Fruit fly (Drosophila melanogaster) whole organism, embryonic: ENCODE results near the gene CG33090.

Source experiments
- Atf3 ChIP-seq: fragments of 200-800 bp; sonication (Bioruptor generic); optimal IDR thresholded peaks from 3 replicates; lab custom pipeline; 2016; ENCODE audit warnings: missing biosample characterization, missing genetic modification characterization
- Bgb ChIP-seq: fragments of 200-800 bp; sonication (Bioruptor generic); IDR thresholded peaks from 2 replicates; pipeline ENCODE4 v1.3.6; 2022; ENCODE audit warnings: missing biosample characterization, missing genetic modification characterization; ENCODE audit not compliant: partially characterized antibody
- C15 ChIP-seq: fragments of 200-800 bp; sonication (Bioruptor generic); IDR thresholded peaks from 3 replicates; pipeline ENCODE4 v1.3.6; 2022; ENCODE audit warnings: missing biosample characterization, missing genetic modification characterization
- CG10366 ChIP-seq: fragments of 200-800 bp; sonication (Bioruptor generic); IDR thresholded peaks from 2 replicates; pipeline ENCODE4 v1.3.6; 2022; ENCODE audit warnings: missing biosample characterization, missing genetic modification characterization
- CG11504 ChIP-seq: fragments of 200-800 bp; sonication (Bioruptor generic); optimal IDR thresholded peaks from 3 replicates; lab custom pipeline; 2019; ENCODE audit warnings: missing biosample characterization, mild to moderate bottlenecking, missing genetic modification characterization, moderate library complexity
- CG11696 ChIP-seq: fragments of 200-800 bp; sonication (Bioruptor generic); IDR thresholded peaks from 2 replicates; pipeline ENCODE4 v1.3.6; 2022; ENCODE audit warnings: missing biosample characterization, missing genetic modification characterization
- CG11723 ChIP-seq: fragments of 200-800 bp; sonication (Bioruptor generic); optimal IDR thresholded peaks from 2 replicates; lab custom pipeline; 2017; ENCODE audit warnings: missing biosample characterization, mild to moderate bottlenecking, missing genetic modification characterization
- CG15011 ChIP-seq: fragments of 200-800 bp; sonication (Bioruptor generic); optimal IDR thresholded peaks from 3 replicates; lab custom pipeline; 2018; ENCODE audit warnings: missing biosample characterization, mild to moderate bottlenecking, missing genetic modification characterization
- CG17385 ChIP-seq: fragments of 200-800 bp; sonication (Bioruptor generic); optimal IDR thresholded peaks from 3 replicates; lab custom pipeline; 2018; ENCODE audit warnings: missing biosample characterization, mild to moderate bottlenecking, missing genetic modification characterization
- CG2120 ChIP-seq: fragments of 200-800 bp; sonication (Bioruptor generic); optimal IDR thresholded peaks from 3 replicates; lab custom pipeline; 2016; ENCODE audit warnings: missing biosample characterization, missing genetic modification characterization
- CG2712 ChIP-seq: fragments of 200-800 bp; optimal IDR thresholded peaks from 3 replicates; lab custom pipeline; 2019; ENCODE audit warnings: missing biosample characterization, mild to moderate bottlenecking, missing genetic modification characterization, moderate library complexity
- CG32772 ChIP-seq: fragments of 200-800 bp; sonication (Bioruptor generic); IDR thresholded peaks from 2 replicates; pipeline ENCODE4 v1.3.6; 2022; ENCODE audit warnings: missing biosample characterization, missing genetic modification characterization
- CG5180 ChIP-seq: fragments of 200-800 bp; sonication (Bioruptor generic); optimal IDR thresholded peaks from 3 replicates; lab custom pipeline; 2017; ENCODE audit warnings: missing biosample characterization, missing genetic modification characterization, mild to moderate bottlenecking, moderate library complexity, missing genetic modification reagents
- CG6254 ChIP-seq: fragments of 200-800 bp; sonication (Bioruptor generic); optimal IDR thresholded peaks from 3 replicates; lab custom pipeline; 2017; ENCODE audit warnings: mild to moderate bottlenecking, missing biosample characterization, missing genetic modification reagents, missing genetic modification characterization
- CG9609 ChIP-seq: fragments of 200-800 bp; sonication (Bioruptor generic); optimal IDR thresholded peaks from 3 replicates; lab custom pipeline; 2016; ENCODE audit warnings: missing biosample characterization, missing genetic modification characterization
- D19B ChIP-seq: fragments of 200-800 bp; sonication (Bioruptor generic); optimal IDR thresholded peaks from 2 replicates; lab custom pipeline; 2017; ENCODE audit warnings: missing biosample characterization, mild to moderate bottlenecking, missing genetic modification characterization
- Doc2 ChIP-seq: fragments of 200-800 bp; sonication (Bioruptor generic); IDR thresholded peaks from 2 replicates; pipeline ENCODE4 v1.3.6; 2022; ENCODE audit warnings: missing biosample characterization, missing genetic modification characterization
- Doc3 ChIP-seq: fragments of 200-800 bp; sonication (Bioruptor generic); IDR thresholded peaks from 3 replicates; pipeline ENCODE4 v1.3.6; 2022; ENCODE audit warnings: missing biosample characterization, missing genetic modification characterization; ENCODE audit not compliant: partially characterized antibody
- ERR ChIP-seq: fragments of 200-800 bp; sonication (Bioruptor generic); optimal IDR thresholded peaks from 2 replicates; lab custom pipeline; 2016; ENCODE audit warnings: missing biosample characterization, missing genetic modification characterization
- Elba2 ChIP-seq: fragments of 200-800 bp; sonication (Bioruptor generic); optimal IDR thresholded peaks from 3 replicates; lab custom pipeline; 2016; ENCODE audit warnings: missing biosample characterization, missing genetic modification characterization
- Fer2 ChIP-seq: fragments of 200-800 bp; sonication (Bioruptor generic); optimal IDR thresholded peaks from 2 replicates; lab custom pipeline; 2018; ENCODE audit warnings: missing biosample characterization, mild to moderate bottlenecking, missing genetic modification characterization, moderate library complexity
- GATAe ChIP-seq: fragments of 200-800 bp; sonication (Bioruptor generic); conservative IDR thresholded peaks from 2 replicates; pipeline ENCODE4 v1.3.6; 2022; ENCODE audit warnings: missing biosample characterization, missing genetic modification characterization
- HLH4C ChIP-seq: fragments of 200-800 bp; sonication (Bioruptor generic); IDR thresholded peaks from 3 replicates; pipeline ENCODE4 v1.3.6; 2022; ENCODE audit warnings: missing biosample characterization, missing genetic modification characterization; ENCODE audit not compliant: partially characterized antibody
- Mes4 ChIP-seq: fragments of 200-800 bp; sonication (Bioruptor generic); optimal IDR thresholded peaks from 2 replicates; lab custom pipeline; 2016; ENCODE audit warnings: missing biosample characterization, missing genetic modification characterization
- Mrtf ChIP-seq: fragments of 200-800 bp; sonication (Bioruptor generic); IDR thresholded peaks from 3 replicates; pipeline ENCODE4 v1.3.6; 2022; ENCODE audit warnings: missing biosample characterization, missing genetic modification characterization
- PHDP ChIP-seq: fragments of 200-800 bp; sonication (Bioruptor generic); optimal IDR thresholded peaks from 3 replicates; lab custom pipeline; 2018; ENCODE audit warnings: missing biosample characterization, mild to moderate bottlenecking, missing genetic modification characterization, moderate library complexity
- Rx ChIP-seq: fragments of 200-800 bp; sonication (Bioruptor generic); IDR thresholded peaks from 2 replicates; pipeline ENCODE4 v1.3.6; 2022; ENCODE audit warnings: missing biosample characterization, missing genetic modification characterization
- Usf ChIP-seq: fragments of 200-800 bp; sonication (Bioruptor generic); optimal IDR thresholded peaks from 2 replicates; lab custom pipeline; 2017; ENCODE audit warnings: missing genotype, missing biosample characterization, missing genetic modification characterization
- ac ChIP-seq: fragments of 200-800 bp; sonication (Bioruptor generic); optimal IDR thresholded peaks from 3 replicates; lab custom pipeline; 2017; ENCODE audit warnings: missing biosample characterization, mild to moderate bottlenecking, missing genetic modification characterization
- az2 ChIP-seq: fragments of 200-800 bp; sonication (Bioruptor generic); optimal IDR thresholded peaks from 3 replicates; lab custom pipeline; 2016; ENCODE audit warnings: missing biosample characterization, missing genetic modification characterization
- bab2 ChIP-seq: fragments of 200-800 bp; sonication (Bioruptor generic); optimal IDR thresholded peaks from 2 replicates; lab custom pipeline; 2016; ENCODE audit warnings: missing biosample characterization, missing genetic modification characterization
- bigmax ChIP-seq: fragments of 200-800 bp; sonication (Bioruptor generic); optimal IDR thresholded peaks from 2 replicates; lab custom pipeline; 2018; ENCODE audit warnings: missing biosample characterization, mild to moderate bottlenecking, missing genetic modification characterization
- bsh ChIP-seq, 2 experiments: fragments of 200-800 bp; sonication (Bioruptor generic); optimal IDR thresholded peaks; 2 replicates each; lab custom pipeline; 2017 to 2018; ENCODE audit warnings: mild to moderate bottlenecking in 2 of 2, missing biosample characterization in 2 of 2, missing genetic modification characterization in 2 of 2, moderate library complexity in 1 of 2
- chm ChIP-seq: fragments of 200-800 bp; sonication (Bioruptor generic); IDR thresholded peaks from 2 replicates; pipeline ENCODE4 v1.3.6; 2022; ENCODE audit warnings: missing biosample characterization, missing genetic modification characterization
- crp ChIP-seq, 2 experiments: fragments of 200-800 bp; sonication (Bioruptor generic); optimal IDR thresholded peaks; 2 replicates in 1 of 2; 3 replicates in 1 of 2; lab custom pipeline; 2017; ENCODE audit warnings: missing biosample characterization in 2 of 2, missing genetic modification characterization in 2 of 2, mild to moderate bottlenecking in 1 of 2, moderate library complexity in 1 of 2
- h ChIP-seq: fragments of >200 bp; optimal IDR thresholded peaks from 2 replicates; lab custom pipeline; 2017
- inv ChIP-seq: fragments of 200-800 bp; sonication (Bioruptor generic); IDR thresholded peaks from 2 replicates; pipeline ENCODE4 v1.3.6; 2022; ENCODE audit warnings: missing biosample characterization, missing genetic modification characterization; ENCODE audit not compliant: partially characterized antibody
- ken ChIP-seq: fragments of 200-800 bp; sonication (Bioruptor generic); IDR thresholded peaks from 3 replicates; pipeline ENCODE4 v1.3.6; 2022; ENCODE audit warnings: missing biosample characterization, missing genetic modification characterization
- kni ChIP-seq: fragments of 200-800 bp; sonication (Bioruptor generic); optimal IDR thresholded peaks from 3 replicates; lab custom pipeline; 2017; ENCODE audit warnings: mild to moderate bottlenecking, missing biosample characterization, missing genetic modification reagents, missing genetic modification characterization
- lilli ChIP-seq: fragments of 200-800 bp; sonication (Bioruptor generic); optimal IDR thresholded peaks from 3 replicates; lab custom pipeline; 2016; ENCODE audit warnings: missing biosample characterization, missing genetic modification characterization
- maf-S ChIP-seq: fragments of 200-800 bp; sonication (Bioruptor generic); optimal IDR thresholded peaks from 2 replicates; lab custom pipeline; 2016; ENCODE audit warnings: missing biosample characterization, missing genetic modification characterization
- sc ChIP-seq, 3 experiments: fragments of >200 bp in 2 of 3; fragments of 200-800 bp in 1 of 3; sonication (Bioruptor generic) in 1 of 3; optimal IDR thresholded peaks; 2 replicates in 2 of 3; 3 replicates in 1 of 3; lab custom pipeline; 2017; ENCODE audit warnings: mild to moderate bottlenecking in 1 of 3, missing biosample characterization in 1 of 3, missing genetic modification characterization in 1 of 3, missing genetic modification reagents in 1 of 3
- tin ChIP-seq: fragments of 200-800 bp; sonication (Bioruptor generic); optimal IDR thresholded peaks from 3 replicates; lab custom pipeline; 2016; ENCODE audit warnings: missing biosample characterization, missing genetic modification characterization
- tna ChIP-seq: fragments of 200-800 bp; sonication (Bioruptor generic); IDR thresholded peaks from 2 replicates; pipeline ENCODE4 v1.3.6; 2022; ENCODE audit warnings: missing biosample characterization, missing genetic modification characterization; ENCODE audit not compliant: partially characterized antibody
- wdn ChIP-seq: fragments of 200-800 bp; sonication (Bioruptor generic); IDR thresholded peaks from 2 replicates; pipeline ENCODE4 v1.3.6; 2022; ENCODE audit warnings: missing biosample characterization, missing genetic modification characterization

Gene CG33090

dm6 chr2L:14369933-14370776, 36.2 kb downstream of the CG33090 start (continued):
- no peak for TF ChIP-seq sc (optimal IDR thresholded peaks at IDR 0.05; lab: Kevin White, UChicago)
- TF ChIP-seq sc (GFP tag; optimal IDR thresholded peaks at IDR 0.05; lab: Kevin White, UChicago), result no peak
- peak; percentile 31 for TF ChIP-seq bab2 (GFP tag; lab: Kevin White, UChicago)
- TF ChIP-seq, all 482 proteins: peak for 100

dm6 chr2L:14370777-14371096, 36.8 kb downstream of the CG33090 start:
- TF ChIP-seq ken (GFP tag; lab: Robert Waterston, UW) (no peak), Atf3 (GFP tag; lab: Kevin White, UChicago) (no peak), bsh (GFP tag; optimal IDR thresholded peaks at IDR 0.05; lab: Kevin White, UChicago) (peak in 1 of 2 experiments; percentile 4), Rx (GFP tag; lab: Robert Waterston, UW) (no peak)

DNA sequence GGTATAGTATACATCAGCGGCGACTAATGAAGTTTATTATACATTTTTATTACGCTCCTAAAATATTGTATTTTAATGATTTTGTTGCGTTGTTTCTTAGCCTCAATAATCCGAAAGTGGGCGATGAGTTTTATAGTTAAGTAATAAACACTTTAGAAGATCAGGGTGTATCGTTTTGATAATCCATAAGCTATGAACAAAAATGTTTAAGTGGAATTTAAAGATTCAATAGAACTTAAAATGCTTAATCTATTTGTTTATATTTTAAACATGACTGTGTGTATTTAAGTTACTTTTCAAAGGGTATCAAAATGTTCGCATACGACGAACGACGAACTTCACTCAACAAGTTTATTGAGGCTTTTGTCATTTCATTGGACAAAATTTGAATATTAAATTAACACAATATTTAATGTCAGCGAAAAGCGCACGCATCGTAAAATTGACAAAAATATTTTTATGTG, 38.3 kb downstream of the CG33090 start:
- TF ChIP-seq Usf (GFP tag; lab: Kevin White, UChicago) (no peak), Fer2 (tag; lab: Kevin White, UChicago) (no peak), CG17385 (GFP tag; lab: Kevin White, UChicago) (peak; percentile 81), Doc3 (GFP tag; lab: Robert Waterston, UW) (no peak), C15 (GFP tag; lab: Robert Waterston, UW) (no peak), Mes4 (GFP tag; lab: Kevin White, UChicago) (peak; percentile 14), CG10366 (peak; percentile 75), inv (GFP tag; lab: Robert Waterston, UW) (no peak), bigmax (GFP tag; lab: Kevin White, UChicago) (no peak), h (no peak), maf-S (peak; percentile 38), tna (no peak), CG6254 (GFP tag; lab: Kevin White, UChicago) (no peak), CG15011 (GFP tag; lab: Kevin White, UChicago) (no peak), Elba2 (GFP tag; lab: Kevin White, UChicago) (no peak), Bgb (no peak), lilli (peak; percentile 68), PHDP (peak; percentile 87), wdn (GFP tag; lab: Robert Waterston, UW) (peak; percentile 52; the same call in 1 of the 2 replicates), CG9609 (GFP tag; lab: Kevin White, UChicago) (peak; percentile 38), CG2120 (GFP tag; lab: Kevin White, UChicago) (peak; percentile 88), D19B (GFP tag; lab: Kevin White, UChicago) (peak; percentile 11), tin (GFP tag; lab: Kevin White, UChicago) (no peak), crp (GFP tag; optimal IDR thresholded peaks at IDR 0.05; lab: Kevin White, UChicago) (no peak), CG11723 (GFP tag; lab: Kevin White, UChicago) (peak; percentile 28), CG11696 (GFP tag; lab: Robert Waterston, UW) (no peak), CG5180 (no peak), Mrtf (GFP tag; lab: Robert Waterston, UW) (peak; percentile 70), HLH4C (GFP tag; lab: Robert Waterston, UW) (no peak), CG11504 (peak; percentile 91), chm (GFP tag; lab: Robert Waterston, UW) (peak; percentile 56; the same call in 1 of the 2 replicates), az2 (GFP tag; lab: Kevin White, UChicago) (peak; percentile 79), Doc2 (GFP tag; lab: Robert Waterston, UW) (no peak), ac (no peak), CG32772 (peak; percentile 42; the same call in 1 of the 2 replicates), CG2712 (tag; lab: Kevin White, UChicago) (peak; percentile 50), GATAe (GFP tag; lab: Robert Waterston, UW) (peak; percentile 15; the same call in 1 of the 2 replicates), kni (no peak), ERR (GFP tag; lab: Kevin White, UChicago) (no peak)
